Fruit fly (Drosophila melanogaster) ovary, adult (tissue): Measurements from ENCODE around the gene CG8611.

Experiments
- CG17801 ChIP-seq: fragments of 200-800 bp; optimal IDR thresholded peaks from 2 replicates; lab custom pipeline; 2019; ENCODE audit warnings: missing biosample characterization, mild to moderate bottlenecking, missing genetic modification characterization, moderate library complexity; ENCODE audit not compliant: partially characterized antibody

The CG8611 gene

DNA sequence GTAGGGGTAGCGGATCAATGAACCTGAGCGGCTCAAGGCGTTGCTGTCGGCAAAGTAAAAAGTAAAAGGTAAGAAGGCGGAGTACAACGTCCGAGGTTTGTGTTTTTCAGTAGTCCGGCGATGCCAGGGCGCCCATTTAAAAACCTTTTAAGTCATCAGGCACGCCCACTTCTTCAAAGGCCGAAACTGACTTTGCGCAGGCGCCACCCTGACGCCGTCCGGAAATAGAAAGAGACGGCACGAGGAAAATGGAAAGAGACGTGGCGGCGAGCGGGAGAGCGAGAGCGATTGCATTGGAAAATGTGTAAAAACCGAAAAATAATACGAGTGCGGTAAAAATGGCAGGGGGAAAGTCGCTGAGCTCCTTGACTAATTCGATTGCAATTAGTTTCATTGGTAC is 53.4 kb downstream of the CG8611 start:
- no peak for TF ChIP-seq CG17801 (GFP tag; lab: Kevin White, UChicago)
